Fruit fly (Drosophila melanogaster): ENCODE data around the gene CG12278.

The CG12278 gene

DNA sequence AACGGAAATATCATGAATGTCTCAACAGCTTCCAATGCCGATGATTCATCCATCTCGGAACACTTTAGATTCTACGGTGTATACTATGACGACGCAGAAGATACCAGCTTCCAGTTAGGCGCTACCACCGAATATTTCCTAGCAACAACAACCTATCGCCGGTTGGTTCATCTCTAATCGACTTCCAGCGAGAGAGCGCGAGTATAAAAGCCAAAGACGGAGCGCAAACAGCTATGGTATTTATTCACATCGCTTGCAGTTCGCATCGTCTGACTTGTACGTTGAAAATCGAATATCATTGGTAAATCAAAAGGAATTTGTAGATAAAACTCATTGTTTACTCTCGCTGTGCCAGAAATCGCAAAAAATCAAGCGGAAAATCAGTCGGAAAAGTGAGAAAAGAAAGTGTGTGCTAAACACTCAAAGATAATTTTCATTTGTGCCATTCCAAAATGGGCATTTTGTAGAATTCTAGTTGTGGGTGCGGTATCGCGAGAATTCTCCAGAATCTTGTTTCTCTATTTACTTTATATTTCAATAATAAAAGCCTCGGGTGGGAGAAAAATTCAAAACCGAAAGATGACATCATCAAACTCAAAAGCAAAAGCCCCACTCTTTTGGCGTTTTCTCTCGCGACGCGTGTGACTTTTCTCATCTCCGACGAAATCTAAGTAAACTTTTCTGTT is 21.3 kb downstream of the CG12278 start, which contains the start of gene AnxB9 (continued):
- TF ChIP-seq Fer1 (GFP tag; optimal IDR thresholded peaks at IDR 0.05), result peak; percentile 57
- TF ChIP-seq repo (GFP tag; optimal IDR thresholded peaks at IDR 0.05), result peak; percentile 22
- peak; percentile 73 for TF ChIP-seq lab (GFP tag; optimal IDR thresholded peaks at IDR 0.05)
- TF ChIP-seq dmrt99B (tag; optimal IDR thresholded peaks at IDR 0.05), result peak; percentile 7
- no peak for TF ChIP-seq yki (optimal IDR thresholded peaks at IDR 0.05)
- no peak for TF ChIP-seq dimm (GFP tag; IDR thresholded peaks at IDR 0.05)
- TF ChIP-seq grn (GFP tag; optimal IDR thresholded peaks at IDR 0.05), result peak; percentile 31
- TF ChIP-seq ems (GFP tag; optimal IDR thresholded peaks at IDR 0.05), result no peak
- TF ChIP-seq knrl (GFP tag; IDR thresholded peaks at IDR 0.05; ENCODE audit: partially characterized antibody), result peak; percentile 5; the same call in 2 of the 3 replicates
- TF ChIP-seq CG9932 (GFP tag; IDR thresholded peaks at IDR 0.05), result peak; percentile 59
- TF ChIP-seq exex (tag; optimal IDR thresholded peaks at IDR 0.05), result peak; percentile 26
- no peak for TF ChIP-seq az2 (GFP tag; optimal IDR thresholded peaks at IDR 0.05)
- peak; percentile 23 for TF ChIP-seq CG2712 (tag; optimal IDR thresholded peaks at IDR 0.05)
- no peak for TF ChIP-seq C15 (GFP tag; IDR thresholded peaks at IDR 0.05)
- TF ChIP-seq sens-2 (GFP tag; IDR thresholded peaks at IDR 0.05), result 0 out of 2 replicates have a peak, but pooled peaks have one; percentile 50
- peak; percentile 48 for TF ChIP-seq Meics (GFP tag; optimal IDR thresholded peaks at IDR 0.05)
- no peak for TF ChIP-seq CG30403 (GFP tag; optimal IDR thresholded peaks at IDR 0.05)
- 0 out of 3 replicates have a peak, but pooled peaks have one; percentile 53 for TF ChIP-seq mld (GFP tag; IDR thresholded peaks at IDR 0.05; ENCODE audit: partially characterized antibody)
- TF ChIP-seq CG18599 (GFP tag; optimal IDR thresholded peaks at IDR 0.05), result peak; percentile 66
- TF ChIP-seq ttk (GFP tag; IDR thresholded peaks at IDR 0.05), result 0 out of 2 replicates have a peak, but pooled peaks have one; percentile 30
- TF ChIP-seq disco-r (GFP tag; optimal IDR thresholded peaks at IDR 0.05), result no peak
- no peak for TF ChIP-seq cad (GFP tag; optimal IDR thresholded peaks at IDR 0.05)
- peak; percentile 39; the same call in 1 of the 2 replicates for TF ChIP-seq E2f1 (GFP tag; IDR thresholded peaks at IDR 0.05)
- peak; percentile 34 for TF ChIP-seq B-H2 (GFP tag; optimal IDR thresholded peaks at IDR 0.05)
- TF ChIP-seq insv (GFP tag; optimal IDR thresholded peaks at IDR 0.05), result no peak
- peak; percentile 60 for TF ChIP-seq Rfx (GFP tag; IDR thresholded peaks at IDR 0.05)
- TF ChIP-seq sens (GFP tag), result peak; percentile 84
- no peak for TF ChIP-seq cg (GFP tag; optimal IDR thresholded peaks at IDR 0.05)
- no peak for TF ChIP-seq CG11093 (GFP tag; IDR thresholded peaks at IDR 0.05)
- peak; percentile 19 for TF ChIP-seq CG8924 (tag; optimal IDR thresholded peaks at IDR 0.05)
- TF ChIP-seq klu (GFP tag; IDR thresholded peaks at IDR 0.05), result no peak
- peak; percentile 47 for TF ChIP-seq lilli (GFP tag; optimal IDR thresholded peaks at IDR 0.05)
- TF ChIP-seq Nf-YC (tag; optimal IDR thresholded peaks at IDR 0.05), result peak; percentile 34
- no peak for TF ChIP-seq sisA (GFP tag; IDR thresholded peaks at IDR 0.05)
- peak in 1 of 3 experiments; percentile 37 for TF ChIP-seq Stat92E (GFP tag; optimal IDR thresholded peaks at IDR 0.05)
- TF ChIP-seq NC2α (GFP tag; optimal IDR thresholded peaks at IDR 0.05), result peak; percentile 51
- TF ChIP-seq ash1 (GFP tag; optimal IDR thresholded peaks at IDR 0.05), result no peak
- peak; percentile 89 for TF ChIP-seq Med (GFP tag)
- no peak for TF ChIP-seq da (GFP tag; optimal IDR thresholded peaks at IDR 0.05)
- TF ChIP-seq amos (GFP tag; IDR thresholded peaks at IDR 0.05; ENCODE audit: partially characterized antibody), result peak; percentile 82; the same call in 1 of the 2 replicates
- peak in 1 of 2 experiments; percentile 49 for TF ChIP-seq Eip74EF (GFP tag; optimal IDR thresholded peaks at IDR 0.05)
- peak; percentile 13 for TF ChIP-seq oc (tag; optimal IDR thresholded peaks at IDR 0.05)
- no peak for TF ChIP-seq Atf3 (GFP tag; optimal IDR thresholded peaks at IDR 0.05)
- TF ChIP-seq pzg (GFP tag; optimal IDR thresholded peaks at IDR 0.05), result peak; percentile 44
- peak; percentile 38 for TF ChIP-seq CG3407 (GFP tag; optimal IDR thresholded peaks at IDR 0.05)
- TF ChIP-seq Xbp1 (GFP tag; optimal IDR thresholded peaks at IDR 0.05), result peak; percentile 5
- TF ChIP-seq Dek (tag; optimal IDR thresholded peaks at IDR 0.05), result no peak
- TF ChIP-seq crol (GFP tag; IDR thresholded peaks at IDR 0.05), result no peak
- peak; percentile 21 for TF ChIP-seq Antp (GFP tag; optimal IDR thresholded peaks at IDR 0.05)
- peak; percentile 50; the same call in 2 of the 3 replicates for TF ChIP-seq Aef1 (GFP tag; IDR thresholded peaks at IDR 0.05)
